Fruit fly (Drosophila melanogaster) whole organism, wandering third instar larva: ENCODE measurements around the gene sunn.
A peak's percentile ranks its signal among the peaks of the same experiment; 100 is the strongest.

Source experiments
- Abd-B ChIP-seq: fragments of >200 bp; optimal IDR thresholded peaks from 2 replicates; lab custom pipeline; 2017; ENCODE audit warnings: missing biosample characterization, missing genetic modification characterization
- CG32264 ChIP-seq: fragments of 200-800 bp; sonication (Bioruptor generic); optimal IDR thresholded peaks from 2 replicates; lab custom pipeline; 2016; ENCODE audit warnings: missing biosample characterization, missing genetic modification characterization
- CG9705 ChIP-seq: fragments of 200-800 bp; sonication (Bioruptor generic); optimal IDR thresholded peaks from 2 replicates; lab custom pipeline; 2018; ENCODE audit warnings: missing biosample characterization, mild to moderate bottlenecking, missing genetic modification characterization
- CrebA ChIP-seq: fragments of 200-800 bp; sonication (Bioruptor generic); optimal IDR thresholded peaks from 2 replicates; lab custom pipeline; 2016; ENCODE audit warnings: missing biosample characterization, mild to moderate bottlenecking, missing genetic modification characterization, borderline replicate concordance
- Dfd ChIP-seq: fragments of >200 bp; optimal IDR thresholded peaks from 2 replicates; lab custom pipeline; 2017; ENCODE audit warnings: missing biosample characterization, missing genetic modification characterization
- Dif ChIP-seq: fragments of 200-275, 200-300 bp; sonication (Bioruptor generic); optimal IDR thresholded peaks from 2 replicates; lab custom pipeline; 2018; ENCODE audit warnings: missing biosample characterization, missing genetic modification characterization; ENCODE audit not compliant: partially characterized antibody
- GATAd ChIP-seq: sonication (Bioruptor generic); optimal IDR thresholded peaks from 2 replicates; lab custom pipeline; 2016; ENCODE audit warnings: missing biosample characterization, missing genetic modification characterization
- HLH106 ChIP-seq: fragments of 200-800 bp; optimal IDR thresholded peaks from 3 replicates; lab custom pipeline; 2019; ENCODE audit warnings: missing biosample characterization, mild to moderate bottlenecking, missing genetic modification characterization, moderate library complexity
- Hnf4 ChIP-seq: fragments of 200-800 bp; sonication (Bioruptor generic); optimal IDR thresholded peaks from 2 replicates; lab custom pipeline; 2016; ENCODE audit warnings: missing biosample characterization, mild to moderate bottlenecking, missing genetic modification characterization
- Hr78 ChIP-seq: fragments of >200 bp; optimal IDR thresholded peaks from 2 replicates; lab custom pipeline; 2017; ENCODE audit warnings: missing biosample characterization, missing genetic modification characterization
- Hr83 ChIP-seq: fragments of 200-300 bp; sonication (Bioruptor generic); optimal IDR thresholded peaks from 2 replicates; lab custom pipeline; 2016; ENCODE audit warnings: missing biosample characterization, mild to moderate bottlenecking, missing genetic modification characterization, moderate library complexity; ENCODE audit not compliant: poor library complexity, severe bottlenecking
- Jra ChIP-seq: sonication (Bioruptor generic); optimal IDR thresholded peaks from 2 replicates; lab custom pipeline; 2016; ENCODE audit warnings: missing biosample characterization, missing genetic modification characterization
- Mio ChIP-seq: sonication (Bioruptor generic); optimal IDR thresholded peaks from 2 replicates; lab custom pipeline; 2016; ENCODE audit warnings: missing biosample characterization, missing genetic modification characterization
- Myc ChIP-seq: fragments of >200 bp; optimal IDR thresholded peaks from 2 replicates; lab custom pipeline; 2017
- N ChIP-seq: fragments of >200 bp; optimal IDR thresholded peaks from 2 replicates; lab custom pipeline; 2018; ENCODE audit warnings: missing biosample characterization, missing external identifiers, missing genetic modification characterization
- OdsH ChIP-seq: fragments of 200-800 bp; sonication (Bioruptor generic); optimal IDR thresholded peaks from 2 replicates; lab custom pipeline; 2016; ENCODE audit warnings: missing biosample characterization, mild to moderate bottlenecking, missing genetic modification characterization
- Rel ChIP-seq, 2 experiments: fragments of 200-800 bp; sonication (Bioruptor generic) in 1 of 2; optimal IDR thresholded peaks; 2 replicates in 1 of 2; 3 replicates in 1 of 2; lab custom pipeline; 2016 to 2019; ENCODE audit warnings: mild to moderate bottlenecking in 2 of 2, missing biosample characterization in 2 of 2, missing genetic modification characterization in 2 of 2, moderate library complexity in 1 of 2
- Sp1 ChIP-seq: fragments of 200-800 bp; sonication (Bioruptor generic); optimal IDR thresholded peaks from 3 replicates; lab custom pipeline; 2019; ENCODE audit warnings: missing biosample characterization, mild to moderate bottlenecking, missing genetic modification characterization, moderate library complexity
- Vsx2 ChIP-seq: fragments of 200-300, 225-300 bp; sonication (Bioruptor generic); optimal IDR thresholded peaks from 2 replicates; lab custom pipeline; 2018; ENCODE audit warnings: missing biosample characterization, missing genetic modification characterization; ENCODE audit not compliant: partially characterized antibody
- br ChIP-seq: fragments of 200-800 bp; sonication (Bioruptor generic); optimal IDR thresholded peaks from 2 replicates; lab custom pipeline; 2016; ENCODE audit warnings: missing biosample characterization, missing genetic modification characterization
- brk ChIP-seq: fragments of 200-800 bp; sonication (Bioruptor generic); optimal IDR thresholded peaks from 2 replicates; lab custom pipeline; 2016; ENCODE audit warnings: missing biosample characterization, mild to moderate bottlenecking, missing genetic modification characterization
- dl ChIP-seq, 2 experiments: fragments of 175-275, 200-275 bp in 1 of 2; fragments of 200-275 bp in 1 of 2; sonication (Bioruptor generic); optimal IDR thresholded peaks; lab custom pipeline; 2018; ENCODE audit warnings: mild to moderate bottlenecking in 2 of 2, missing biosample characterization in 2 of 2, missing genetic modification characterization in 2 of 2, moderate library complexity in 2 of 2; ENCODE audit not compliant: partially characterized antibody in 2 of 2, insufficient read depth in 1 of 2
- dmrt93B ChIP-seq: fragments of 200-800 bp; sonication (Bioruptor generic); optimal IDR thresholded peaks from 2 replicates; lab custom pipeline; 2018; ENCODE audit warnings: missing biosample characterization, mild to moderate bottlenecking, missing genetic modification characterization
- dsf ChIP-seq: sonication (Bioruptor generic); optimal IDR thresholded peaks from 2 replicates; lab custom pipeline; 2016; ENCODE audit warnings: missing biosample characterization, missing genetic modification characterization, borderline replicate concordance
- ey ChIP-seq: fragments of 200-800 bp; sonication (Bioruptor generic); optimal IDR thresholded peaks from 2 replicates; lab custom pipeline; 2016; ENCODE audit warnings: missing biosample characterization, missing genetic modification characterization
- foxo ChIP-seq, 2 experiments: fragments of 200-800 bp; sonication (Bioruptor generic); optimal IDR thresholded peaks; 2 replicates in 1 of 2; 3 replicates in 1 of 2; lab custom pipeline; 2016 to 2017; ENCODE audit warnings: missing biosample characterization in 2 of 2, missing genetic modification characterization in 2 of 2
- fru ChIP-seq: fragments of 200-800 bp; sonication (Bioruptor generic); optimal IDR thresholded peaks from 3 replicates; lab custom pipeline; 2016; ENCODE audit warnings: missing biosample characterization, mild to moderate bottlenecking, missing genetic modification characterization
- h ChIP-seq: fragments of 200-800 bp; sonication (Bioruptor generic); optimal IDR thresholded peaks from 3 replicates; lab custom pipeline; 2016; ENCODE audit warnings: missing biosample characterization, mild to moderate bottlenecking, missing genetic modification characterization
- jim ChIP-seq: fragments of 175-275, 200-325 bp; sonication (Bioruptor generic); optimal IDR thresholded peaks from 2 replicates; lab custom pipeline; 2016; ENCODE audit warnings: missing biosample characterization, mild to moderate bottlenecking, missing genetic modification characterization
- lola ChIP-seq: fragments of >200 bp; optimal IDR thresholded peaks from 2 replicates; lab custom pipeline; 2017; ENCODE audit warnings: missing biosample characterization, missing genetic modification characterization
- pan ChIP-seq: fragments of >200 bp; optimal IDR thresholded peaks from 2 replicates; lab custom pipeline; 2017
- psq ChIP-seq: fragments of 200-800 bp; sonication (Bioruptor generic); optimal IDR thresholded peaks from 3 replicates; lab custom pipeline; 2017; ENCODE audit warnings: missing biosample characterization, mild to moderate bottlenecking, missing genetic modification characterization, moderate library complexity
- rgr ChIP-seq: fragments of 200-800 bp; sonication (Bioruptor generic); optimal IDR thresholded peaks from 3 replicates; lab custom pipeline; 2016; ENCODE audit warnings: missing biosample characterization, mild to moderate bottlenecking, missing genetic modification characterization
- sage ChIP-seq: fragments of 200-800 bp; sonication (Bioruptor generic); optimal IDR thresholded peaks from 2 replicates; lab custom pipeline; 2016; ENCODE audit warnings: missing biosample characterization, mild to moderate bottlenecking, missing genetic modification characterization
- sv ChIP-seq: fragments of 200-800 bp; sonication (Bioruptor generic); optimal IDR thresholded peaks from 3 replicates; lab custom pipeline; 2016; ENCODE audit warnings: missing biosample characterization, missing genetic modification characterization
- tai ChIP-seq: sonication (Bioruptor generic); optimal IDR thresholded peaks from 2 replicates; lab custom pipeline; 2016; ENCODE audit warnings: missing biosample characterization, missing genetic modification characterization
- usp ChIP-seq: fragments of >200 bp; optimal IDR thresholded peaks from 2 replicates; lab custom pipeline; 2017; ENCODE audit warnings: missing biosample characterization, missing genetic modification characterization
- woc ChIP-seq: sonication (Bioruptor generic); optimal IDR thresholded peaks from 2 replicates; lab custom pipeline; 2016; ENCODE audit warnings: missing biosample characterization, mild to moderate bottlenecking, missing genetic modification characterization

The sunn gene

DNA sequence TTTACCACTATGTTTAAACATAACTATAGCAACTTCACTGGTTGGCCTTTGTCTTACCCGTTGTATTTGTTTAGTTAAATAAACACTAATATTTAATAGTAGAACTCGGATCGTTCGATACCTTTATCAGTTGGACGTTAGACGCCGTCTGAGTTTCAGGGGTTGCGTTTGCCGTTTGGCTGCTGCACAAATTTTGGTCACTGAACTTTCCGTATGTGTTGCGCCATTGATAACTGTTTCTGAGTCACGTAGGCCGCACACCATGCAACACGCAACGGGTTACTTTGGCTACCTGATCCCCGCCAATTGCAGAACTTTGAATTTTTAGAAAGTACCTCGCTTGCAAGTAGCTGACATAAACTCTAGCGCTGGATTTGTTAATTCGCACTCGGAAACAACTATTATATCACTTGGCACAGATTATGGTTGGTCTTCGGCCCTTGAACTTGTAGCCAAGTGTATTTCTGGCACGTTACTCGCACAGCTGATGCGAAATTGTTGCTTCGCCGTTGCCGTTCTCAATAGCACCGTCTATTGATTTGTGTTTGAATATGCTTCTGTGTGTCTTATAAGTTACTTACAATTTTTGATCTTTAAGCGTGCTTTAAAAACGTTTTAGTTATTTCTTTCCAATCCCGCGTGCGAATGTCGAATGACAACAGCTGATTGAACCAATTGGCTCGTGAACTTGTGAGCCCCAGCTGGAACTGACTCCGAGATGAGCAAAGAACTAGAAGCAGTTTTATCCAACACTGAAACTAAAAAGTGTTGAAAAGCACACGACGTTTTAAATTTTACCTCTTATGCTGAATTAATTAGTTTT, 31.6 kb upstream of the sunn start, which contains the start of gene Dph1:
Dph1 (minus strand) TSS at position 670 of the 823 bp plus-strand sequence.
- TF ChIP-seq foxo (GFP tag; optimal IDR thresholded peaks at IDR 0.05; lab: Kevin White, UChicago) (peak in 1 of 2 experiments; percentile 91), Dfd (GFP tag; lab: Kevin White, UChicago) (no peak), br (GFP tag; lab: Kevin White, UChicago) (peak; percentile 90), h (GFP tag; lab: Kevin White, UChicago) (peak; percentile 88), Myc (lab: Kevin White, UChicago) (peak; percentile 42), fru (GFP tag; lab: Kevin White, UChicago) (peak; percentile 90), CG32264 (GFP tag; lab: Kevin White, UChicago) (peak; percentile 70), woc (GFP tag; lab: Kevin White, UChicago) (peak; percentile 74), rgr (peak; percentile 91), Vsx2 (no peak), sv (GFP tag; lab: Kevin White, UChicago) (peak; percentile 62), Dif (no peak), CrebA (GFP tag; lab: Kevin White, UChicago) (no peak), ey (peak; percentile 88), Sp1 (GFP tag; lab: Kevin White, UChicago) (peak; percentile 81), lola (GFP tag; lab: Kevin White, UChicago) (no peak), Hnf4 (GFP tag; lab: Kevin White, UChicago) (peak; percentile 48), N (no peak), dmrt93B (GFP tag; lab: Kevin White, UChicago) (peak; percentile 82), Rel (GFP tag; optimal IDR thresholded peaks at IDR 0.05; lab: Kevin White, UChicago) (peak; percentile 58), Rel (tag; optimal IDR thresholded peaks at IDR 0.05; lab: Kevin White, UChicago) (peak; percentile 39), OdsH (GFP tag; lab: Kevin White, UChicago) (peak; percentile 84), sage (GFP tag; lab: Kevin White, UChicago) (peak; percentile 7), CG9705 (GFP tag; lab: Kevin White, UChicago) (no peak), GATAd (GFP tag; lab: Kevin White, UChicago) (no peak), Jra (GFP tag; lab: Kevin White, UChicago) (peak; percentile 69), Hr83 (GFP tag; lab: Kevin White, UChicago) (peak; percentile 62), pan (no peak), tai (GFP tag; lab: Kevin White, UChicago) (no peak), jim (GFP tag; lab: Kevin White, UChicago) (no peak), Hr78 (GFP tag; lab: Kevin White, UChicago) (no peak), usp (GFP tag; lab: Kevin White, UChicago) (no peak), Abd-B (GFP tag; lab: Kevin White, UChicago) (no peak), brk (GFP tag; lab: Kevin White, UChicago) (peak; percentile 61), Mio (GFP tag; lab: Kevin White, UChicago) (no peak), dl (GFP tag; optimal IDR thresholded peaks at IDR 0.05; lab: Kevin White, UChicago; ENCODE audit: insufficient read depth in 1 of 2, partially characterized antibody in 2 of 2) (no peak), psq (GFP tag; lab: Kevin White, UChicago) (peak; percentile 77), dsf (GFP tag; lab: Kevin White, UChicago) (no peak), HLH106 (peak; percentile 76)

DNA sequence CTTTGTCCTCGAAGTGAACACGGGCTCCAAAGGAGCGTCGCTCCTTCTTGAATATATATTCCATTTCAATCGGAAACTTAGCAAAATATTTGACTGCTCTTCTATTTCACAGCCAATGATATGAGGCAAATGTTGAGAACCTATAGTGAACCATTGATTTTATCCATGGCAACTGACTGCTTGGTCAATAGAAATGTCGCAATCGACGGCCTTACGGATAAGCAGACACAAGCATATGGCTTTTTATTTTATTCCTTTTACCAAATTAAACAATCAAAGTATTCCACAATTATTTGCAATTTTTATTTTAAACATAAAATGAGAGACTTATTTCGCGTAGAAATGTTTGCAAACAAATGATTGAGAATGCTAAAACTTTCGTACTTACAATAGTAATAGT, 29.0 kb upstream of the sunn start, which contains the start of gene Dnai2:
Dnai2 (minus strand) TSS at position 101 of the 400 bp plus-strand sequence.
- no peak for TF ChIP-seq Dif
- TF ChIP-seq jim (GFP tag; lab: Kevin White, UChicago), result no peak
- no peak for TF ChIP-seq tai (GFP tag; lab: Kevin White, UChicago)
- TF ChIP-seq fru (GFP tag; lab: Kevin White, UChicago), result no peak
- TF ChIP-seq dsf (GFP tag; lab: Kevin White, UChicago), result no peak
- no peak for TF ChIP-seq h (GFP tag; lab: Kevin White, UChicago)
- TF ChIP-seq Hr83 (GFP tag; lab: Kevin White, UChicago), result no peak
- no peak for TF ChIP-seq rgr
- no peak for TF ChIP-seq woc (GFP tag; lab: Kevin White, UChicago)
- TF ChIP-seq Mio (GFP tag; lab: Kevin White, UChicago), result no peak
